Worm (Caenorhabditis elegans) whole organism, L4 larva: Measurements from ENCODE around the gene T23B7.3.
A peak's percentile ranks its signal among the peaks of the same experiment; 100 is the strongest.
"Not testable (repeated sequence)": the region's sequence is repeated elsewhere in the genome, so short reads cannot be mapped to it uniquely, and the experiment has no call there.

Source experiments
- F37D6.2 ChIP-seq: sonication (generic microtip); optimal IDR thresholded peaks from 2 replicates; lab custom pipeline; 2016; ENCODE audit warnings: mild to moderate bottlenecking, missing genetic modification characterization, missing compliant biosample characterization
- T26A8.4 ChIP-seq: fragments of 200-800 bp; sonication (Bioruptor generic); IDR thresholded peaks from 2 replicates; pipeline ENCODE4 v1.3.6; 2022; ENCODE audit warnings: missing genetic modification characterization, missing compliant biosample characterization
- aha-1 ChIP-seq: fragments of 150-350 bp; peaks from one replicate; lab custom pipeline; 2014; ENCODE audit warnings: missing biosample characterization, missing genetic modification characterization
- aly-2 ChIP-seq: sonication (generic microtip); optimal IDR thresholded peaks from 2 replicates; lab custom pipeline; 2018; ENCODE audit warnings: missing biosample characterization, missing genetic modification characterization
- ama-1 ChIP-seq: fragments of 150-350 bp; optimal IDR thresholded peaks from 2 replicates; lab custom pipeline; 2014; ENCODE audit warnings: inconsistent platforms, mixed read lengths
- arid-1 ChIP-seq: fragments of 200-800 bp; sonication (Bioruptor generic); conservative IDR thresholded peaks from 2 replicates; pipeline ENCODE4 v1.3.6; 2022; ENCODE audit warnings: missing genetic modification reagents, missing genetic modification characterization, missing compliant biosample characterization
- attf-4 ChIP-seq: sonication (generic microtip); optimal IDR thresholded peaks from 3 replicates; lab custom pipeline; 2017; ENCODE audit warnings: missing biosample characterization, missing genetic modification characterization
- cey-2 ChIP-seq: sonication (generic microtip); optimal IDR thresholded peaks from 3 replicates; lab custom pipeline; 2017; ENCODE audit warnings: missing genetic modification characterization, mild to moderate bottlenecking, missing compliant biosample characterization, antibody characterized with exemption, borderline replicate concordance; ENCODE audit not compliant: insufficient read depth
- ctbp-1 ChIP-seq: fragments of 200-800 bp; sonication (Bioruptor generic); IDR thresholded peaks from 2 replicates; pipeline ENCODE4 v1.3.6; 2022; ENCODE audit warnings: missing genetic modification reagents, missing genetic modification characterization, missing compliant biosample characterization
- daf-16 ChIP-seq, 3 experiments: sonication (generic microtip); optimal IDR thresholded peaks; 2 replicates each; lab custom pipeline; 2016 to 2017; ENCODE audit warnings: missing genetic modification characterization in 3 of 3, missing genetic modification reagents in 3 of 3, mild to moderate bottlenecking in 2 of 3, missing compliant biosample characterization in 2 of 3, missing biosample characterization in 1 of 3, moderate library complexity in 1 of 3
- dmd-6 ChIP-seq: fragments of 200-800 bp; sonication (Bioruptor generic); IDR thresholded peaks from 2 replicates; pipeline ENCODE4 v1.3.6; 2022; ENCODE audit warnings: missing genetic modification reagents, missing genetic modification characterization, missing compliant biosample characterization
- dmd-8 ChIP-seq: fragments of 200-800 bp; sonication (Bioruptor generic); IDR thresholded peaks from 2 replicates; pipeline ENCODE4 v1.3.6; 2022; ENCODE audit warnings: missing genetic modification characterization, missing compliant biosample characterization
- dpl-1 ChIP-seq: fragments of 150-350 bp; optimal IDR thresholded peaks from 2 replicates; lab custom pipeline; 2014; ENCODE audit warnings: missing biosample characterization, missing genetic modification reagents, missing genetic modification characterization
- duxl-1 ChIP-seq: sonication (generic microtip); optimal IDR thresholded peaks from 2 replicates; lab custom pipeline; 2016; ENCODE audit warnings: mild to moderate bottlenecking, missing genetic modification characterization, moderate library complexity, missing compliant biosample characterization; ENCODE audit not compliant: poor library complexity
- gei-8 ChIP-seq: fragments of 200-800 bp; sonication (Bioruptor generic); optimal IDR thresholded peaks from 2 replicates; lab custom pipeline; 2018; ENCODE audit warnings: mild to moderate bottlenecking, missing genetic modification characterization, missing compliant biosample characterization
- hlh-11 ChIP-seq: fragments of 200-800 bp; sonication (Bioruptor generic); optimal IDR thresholded peaks from 2 replicates; lab custom pipeline; 2018; ENCODE audit warnings: mild to moderate bottlenecking, missing genetic modification characterization, missing compliant biosample characterization
- lim-7 ChIP-seq: fragments of 200-800 bp; sonication (Bioruptor generic); IDR thresholded peaks from 2 replicates; pipeline ENCODE4 v1.3.6; 2022; ENCODE audit warnings: missing genetic modification characterization, missing compliant biosample characterization
- lin-15B ChIP-seq: fragments of 150-350 bp; sonication (generic microtip); optimal IDR thresholded peaks from 3 replicates; lab custom pipeline; 2014; ENCODE audit warnings: missing biosample characterization, missing genetic modification characterization
- lin-29 ChIP-seq: fragments of 200-800 bp; sonication (Bioruptor generic); IDR thresholded peaks from 2 replicates; pipeline ENCODE4 v1.3.6; 2022; ENCODE audit warnings: missing genetic modification reagents, missing genetic modification characterization, missing compliant biosample characterization
- lin-39 ChIP-seq: fragments of 150-350 bp; optimal IDR thresholded peaks from 2 replicates; lab custom pipeline; 2014; ENCODE audit warnings: missing biosample characterization, missing genetic modification reagents, missing genetic modification characterization
- madf-5 ChIP-seq, 2 experiments: fragments of 200-800 bp; sonication (Bioruptor generic); IDR thresholded peaks; 2 replicates each; pipeline ENCODE4 v1.3.6; 2022; ENCODE audit warnings: missing compliant biosample characterization in 2 of 2, missing genetic modification characterization in 2 of 2
- madf-9 ChIP-seq: fragments of 200-800 bp; sonication (Bioruptor generic); conservative IDR thresholded peaks from 2 replicates; pipeline ENCODE4 v1.3.6; 2022; ENCODE audit warnings: missing genetic modification reagents, missing genetic modification characterization, missing compliant biosample characterization
- mxl-3 ChIP-seq: fragments of 200-800 bp; sonication (Bioruptor generic); optimal IDR thresholded peaks from 2 replicates; lab custom pipeline; 2018; ENCODE audit warnings: mild to moderate bottlenecking, missing genetic modification characterization, missing compliant biosample characterization
- nhr-10 ChIP-seq: fragments of 150-350 bp; optimal IDR thresholded peaks from 2 replicates; lab custom pipeline; 2014; ENCODE audit warnings: missing biosample characterization, missing genetic modification characterization
- nhr-28 ChIP-seq: fragments of 150-350 bp; optimal IDR thresholded peaks from 2 replicates; lab custom pipeline; 2014; ENCODE audit warnings: missing biosample characterization, missing genetic modification characterization
- nhr-48 ChIP-seq: sonication (generic microtip); optimal IDR thresholded peaks from 2 replicates; lab custom pipeline; 2016; ENCODE audit warnings: mild to moderate bottlenecking, missing genetic modification characterization, missing compliant biosample characterization
- nhr-76 ChIP-seq: fragments of 150-350 bp; optimal IDR thresholded peaks from 2 replicates; lab custom pipeline; 2014; ENCODE audit warnings: missing biosample characterization, missing genetic modification characterization
- set-16 ChIP-seq: fragments of 200-800 bp; sonication (Bioruptor generic); IDR thresholded peaks from 2 replicates; pipeline ENCODE4 v1.3.6; 2022; ENCODE audit warnings: missing genetic modification reagents, missing genetic modification characterization, missing compliant biosample characterization
- skn-1 ChIP-seq: fragments of 150-350 bp; optimal IDR thresholded peaks from 2 replicates; lab custom pipeline; 2014; ENCODE audit warnings: missing biosample characterization, missing genetic modification characterization
- snpc-1.2 ChIP-seq: fragments of 200-800 bp; sonication (Bioruptor generic); IDR thresholded peaks from 2 replicates; pipeline ENCODE4 v1.3.6; 2022; ENCODE audit warnings: missing genetic modification reagents, missing genetic modification characterization, missing compliant biosample characterization
- zag-1 ChIP-seq: fragments of 150-350 bp; optimal IDR thresholded peaks from 2 replicates; lab custom pipeline; 2014; ENCODE audit warnings: missing biosample characterization, missing genetic modification characterization
- zfp-3 ChIP-seq: fragments of 200-800 bp; sonication (Bioruptor generic); conservative IDR thresholded peaks from 2 replicates; pipeline ENCODE4 v1.3.6; 2022; ENCODE audit warnings: missing genetic modification reagents, missing genetic modification characterization, missing compliant biosample characterization
- zip-11 ChIP-seq: fragments of 200-800 bp; sonication (Bioruptor generic); IDR thresholded peaks from 2 replicates; pipeline ENCODE4 v1.3.6; 2022; ENCODE audit warnings: missing genetic modification characterization, missing compliant biosample characterization

T23B7.3 gene

ce11 chrII:4858906-4859411, 9.0 kb downstream of the T23B7.3 start:
- TF ChIP-seq aha-1 = peak; percentile 95
- no peak for TF ChIP-seq daf-16 (GFP tag; optimal IDR thresholded peaks at IDR 0.05; lab: Kevin White, UChicago)
- peak; percentile 1 for TF ChIP-seq daf-16 (tag; optimal IDR thresholded peaks at IDR 0.05; lab: Kevin White, UChicago)
- no peak for TF ChIP-seq nhr-10 (tag; lab: Kevin White, UChicago)
- TF ChIP-seq madf-9 (GFP tag; lab: Robert Waterston, UW) = no peak
- TF ChIP-seq dpl-1 (GFP tag; lab: Kevin White, UChicago) = peak; percentile 20
- TF ChIP-seq lin-29 = no peak
- TF ChIP-seq ama-1 (lab: Kevin White, UChicago) = peak; percentile 71
- peak; percentile 38 for TF ChIP-seq duxl-1
- no peak for TF ChIP-seq skn-1 (tag; lab: Kevin White, UChicago)
- 0 out of 2 replicates have a peak, but pooled peaks have one; percentile 29 for TF ChIP-seq zfp-3 (GFP tag; lab: Robert Waterston, UW)

ce11 chrII:4860260-4860659, 10.3 kb downstream of the T23B7.3 start, which contains the start of the genes nspd-5 and F11G11.4:
Gene nspd-5, minus strand, starts transcription at chrII:4860360.
Gene F11G11.4, plus strand, starts transcription at chrII:4860594.
- not testable (repeated sequence) for TF ChIP-seq lim-7 (GFP tag; lab: Robert Waterston, UW); nhr-10 (tag; lab: Kevin White, UChicago); nhr-76 (tag; lab: Kevin White, UChicago)

- no peak for TF ChIP-seq duxl-1
- TF ChIP-seq dmd-6 (GFP tag; lab: Robert Waterston, UW) = no peak
- no peak for TF ChIP-seq arid-1 (GFP tag; lab: Robert Waterston, UW)
- no peak for TF ChIP-seq gei-8 (GFP tag; lab: Kevin White, UChicago)
- TF ChIP-seq dmd-8 (GFP tag; lab: Robert Waterston, UW) = no peak
- TF ChIP-seq lin-39 (tag; lab: Kevin White, UChicago) = no peak
- TF ChIP-seq cey-2 (tag; lab: Kevin White, UChicago) = no peak
- TF ChIP-seq aly-2 (tag; lab: Kevin White, UChicago) = no peak
- TF ChIP-seq madf-5 (GFP tag; IDR thresholded peaks at IDR 0.05; lab: Robert Waterston, UW) = no peak
- TF ChIP-seq lim-7 (GFP tag; lab: Robert Waterston, UW) = no peak
- TF ChIP-seq zip-11 (GFP tag; lab: Robert Waterston, UW) = no peak
- TF ChIP-seq nhr-48 (tag; lab: Kevin White, UChicago) = no peak
- no peak for TF ChIP-seq attf-4 (tag; lab: Kevin White, UChicago)
Measured at ce11 chrII:4863357-4863756, 13.4 kb downstream of the T23B7.3 start, which contains the start of the genes mpst-4 and F11G11.14. Gene mpst-4, minus strand, starts transcription at chrII:4863457. Gene F11G11.14, plus strand, starts transcription at chrII:4863681.

ce11 chrII:4866045-4866444, 16.1 kb downstream of the T23B7.3 start:
- TF ChIP-seq hlh-11 (tag; lab: Kevin White, UChicago) (peak; percentile 71), nhr-48 (tag; lab: Kevin White, UChicago) (peak; percentile 45), ctbp-1 (no peak), lin-15B (tag; lab: Kevin White, UChicago) (no peak), T26A8.4 (GFP tag; lab: Robert Waterston, UW) (peak; percentile 52; the same call in 1 of the 2 replicates), dpl-1 (GFP tag; lab: Kevin White, UChicago) (peak; percentile 16), ama-1 (lab: Kevin White, UChicago) (peak; percentile 82), mxl-3 (GFP tag; lab: Kevin White, UChicago) (peak; percentile 65), madf-5 (GFP tag; IDR thresholded peaks at IDR 0.05; lab: Robert Waterston, UW) (0 out of 4 replicates have a peak, but pooled peaks of 1 of the 2 experiments have one; percentile 16), nhr-28 (tag; lab: Kevin White, UChicago) (peak; percentile 42), zag-1 (tag; lab: Kevin White, UChicago) (no peak), F37D6.2 (tag; lab: Kevin White, UChicago) (no peak), aha-1 (peak; percentile 73)

- TF ChIP-seq set-16 (GFP tag; lab: Robert Waterston, UW) (peak; percentile 97), snpc-1.2 (GFP tag; lab: Robert Waterston, UW) (0 out of 2 replicates have a peak, but pooled peaks have one; percentile 23)
Measured at ce11 chrII:4866819-4867218, 16.8 kb downstream of the T23B7.3 start.
